Worm (Caenorhabditis elegans) whole organism, midembryonic: Measurements from ENCODE around the gene vwa-8.

ENCODE experiments used
- T22C8.4 ChIP-seq: fragments of 200-800 bp; sonication (Bioruptor generic); IDR thresholded peaks from 2 replicates; pipeline ENCODE4 v1.3.6; 2022; ENCODE audit warnings: missing genetic modification characterization, missing compliant biosample characterization
- cog-1 ChIP-seq: sonication (generic microtip); optimal IDR thresholded peaks from 2 replicates; lab custom pipeline; 2016; ENCODE audit warnings: missing genetic modification characterization, missing compliant biosample characterization
- flt-1 ChIP-seq: fragments of 200-800 bp; sonication (Bioruptor generic); IDR thresholded peaks from 2 replicates; pipeline ENCODE4 v1.3.6; 2022; ENCODE audit warnings: missing genetic modification characterization, missing compliant biosample characterization
- klf-2 ChIP-seq: fragments of 200-800 bp; sonication (Bioruptor generic); conservative IDR thresholded peaks from 2 replicates; pipeline ENCODE4 v1.3.6; 2022; ENCODE audit warnings: missing genetic modification reagents, missing genetic modification characterization, missing compliant biosample characterization
- med-1 ChIP-seq: sonication (generic microtip); optimal IDR thresholded peaks from 2 replicates; lab custom pipeline; 2017; ENCODE audit warnings: missing genetic modification characterization, mild to moderate bottlenecking, missing compliant biosample characterization, antibody characterized with exemption, missing genetic modification reagents; ENCODE audit not compliant: insufficient read depth
- ref-1 ChIP-seq: fragments of 200-800 bp; sonication (Bioruptor generic); conservative IDR thresholded peaks from 2 replicates; pipeline ENCODE4 v1.3.6; 2022; ENCODE audit warnings: missing genetic modification reagents, missing genetic modification characterization, missing compliant biosample characterization
- tab-1 ChIP-seq: fragments of 200-800 bp; sonication (Bioruptor generic); IDR thresholded peaks from 2 replicates; pipeline ENCODE4 v1.3.6; 2022; ENCODE audit warnings: missing genetic modification characterization, missing compliant biosample characterization
- ztf-23 ChIP-seq: fragments of 200-800 bp; sonication (Bioruptor generic); IDR thresholded peaks from 2 replicates; pipeline ENCODE4 v1.3.6; 2022; ENCODE audit warnings: missing genetic modification reagents, missing genetic modification characterization, missing compliant biosample characterization
- ztf-29 ChIP-seq: fragments of 200-800 bp; sonication (Bioruptor generic); IDR thresholded peaks from 2 replicates; pipeline ENCODE4 v1.3.6; 2022; ENCODE audit warnings: missing genetic modification reagents, missing genetic modification characterization, missing compliant biosample characterization

DNA sequence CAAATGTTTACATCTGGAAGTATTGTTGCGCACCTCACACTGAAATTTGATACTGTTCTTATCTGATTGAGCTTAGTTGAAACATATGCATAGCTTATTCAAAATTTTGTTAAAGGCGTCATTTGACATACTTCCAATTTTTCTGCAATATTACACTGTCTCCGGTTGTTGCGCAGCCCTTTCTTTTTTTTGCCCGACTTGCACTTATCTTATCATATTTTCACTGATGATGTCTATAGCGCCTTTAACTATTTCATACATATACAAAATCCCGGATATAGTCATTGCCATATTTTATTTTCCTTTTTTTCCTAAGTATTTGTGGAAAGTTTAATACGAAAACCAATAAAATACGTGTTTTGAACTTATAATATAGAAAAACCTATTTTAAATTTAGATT lies 15.5 kb downstream of the vwa-8 start:
- TF ChIP-seq cog-1 (no peak), ztf-29 (GFP tag; lab: Robert Waterston, UW) (no peak), ztf-23 (GFP tag; lab: Robert Waterston, UW) (no peak), ref-1 (GFP tag; lab: Robert Waterston, UW) (no peak), med-1 (no peak), T22C8.4 (GFP tag; lab: Robert Waterston, UW) (no peak), flt-1 (GFP tag; lab: Robert Waterston, UW) (no peak), klf-2 (GFP tag; lab: Robert Waterston, UW) (no peak), tab-1 (GFP tag; lab: Robert Waterston, UW) (no peak)
